Worm (Caenorhabditis elegans) whole organism, L4/young adult: ENCODE data around the gene nhr-67.

Experiments used
- W03F9.2 ChIP-seq: fragments of 150-350 bp; optimal IDR thresholded peaks from 2 replicates; lab custom pipeline; 2014; ENCODE audit warnings: missing biosample characterization, missing genetic modification characterization
- dao-5 ChIP-seq: sonication (generic microtip); optimal IDR thresholded peaks from 2 replicates; lab custom pipeline; 2016; ENCODE audit warnings: missing genotype, missing genetic modification characterization, moderate library complexity, missing compliant biosample characterization
- him-1 ChIP-seq: sonication (generic microtip); optimal IDR thresholded peaks from 2 replicates; lab custom pipeline; 2016; ENCODE audit warnings: missing genotype, missing genetic modification reagents, missing genetic modification characterization, missing compliant biosample characterization

DNA sequence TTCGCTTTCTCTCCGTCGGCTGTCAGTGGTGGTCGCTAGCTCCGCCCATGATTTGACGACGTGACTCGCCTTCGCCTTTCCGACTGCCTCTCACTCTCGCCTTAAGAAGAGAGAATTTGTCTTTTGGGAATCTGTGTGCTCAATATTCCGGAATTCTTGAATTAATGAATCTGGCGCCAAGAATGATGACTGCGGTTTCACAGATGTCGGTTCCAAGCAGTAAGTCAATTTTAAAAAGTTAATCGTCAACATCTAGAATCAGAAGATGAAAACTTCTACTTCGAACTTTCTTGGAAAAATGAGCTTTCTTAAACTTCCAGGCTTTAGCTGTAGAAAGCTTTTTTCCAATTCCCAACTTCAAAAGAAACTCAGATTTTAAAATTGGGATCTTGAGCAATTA lies at the start of gene nhr-67:
- TF ChIP-seq dao-5 (tag; lab: Kevin White, UChicago) (no peak), him-1 (tag; lab: Kevin White, UChicago) (no peak), W03F9.2 (no peak)
